Worm (Caenorhabditis elegans) whole organism, young adult: ENCODE data around the gene ttll-4.

ENCODE experiments used
- F22D6.2 ChIP-seq: sonication (generic microtip); optimal IDR thresholded peaks from 2 replicates; lab custom pipeline; 2016; ENCODE audit warnings: mild to moderate bottlenecking, missing genetic modification characterization, missing compliant biosample characterization
- ama-1 ChIP-seq, 3 experiments: fragments of 150-350 bp in 1 of 3; sonication (generic microtip) in 2 of 3; optimal IDR thresholded peaks; 2 replicates each; lab custom pipeline; 2014 to 2018; ENCODE audit warnings: missing biosample characterization in 2 of 3, missing genetic modification characterization in 2 of 3, missing genetic modification reagents in 2 of 3
- pha-4 ChIP-seq: fragments of 150-350 bp; sonication (generic microtip); optimal IDR thresholded peaks from 2 replicates; lab custom pipeline; 2014; ENCODE audit warnings: missing biosample characterization, missing genetic modification reagents, missing genetic modification characterization

DNA sequence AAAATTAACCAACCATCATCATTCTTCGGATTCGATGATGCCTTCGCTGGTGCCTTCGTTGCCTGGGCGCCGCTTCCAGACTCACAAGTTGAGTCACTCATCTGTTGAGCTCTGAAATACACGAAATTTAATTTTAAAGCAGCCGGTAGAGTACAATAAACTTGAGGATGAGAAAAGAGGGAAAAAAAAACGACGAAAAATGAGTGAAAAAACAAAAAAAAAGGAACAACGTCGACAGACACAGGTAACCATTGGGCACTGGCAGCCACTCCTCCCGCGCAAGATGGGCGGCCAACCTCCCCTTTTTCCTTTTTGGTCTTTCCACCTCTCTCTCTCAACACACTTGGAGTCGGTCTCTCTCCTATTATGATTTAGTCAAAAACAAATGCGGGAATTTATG is 22.7 kb downstream of the ttll-4 start, which contains the start of gene K08E5.1:
- no peak for TF ChIP-seq pha-4 (tag; lab: Kevin White, UChicago)
- no peak for TF ChIP-seq F22D6.2 (tag; lab: Kevin White, UChicago)
- no peak for TF ChIP-seq ama-1 (optimal IDR thresholded peaks at IDR 0.05; lab: Kevin White, UChicago)
- no peak for TF ChIP-seq ama-1 (GFP tag; optimal IDR thresholded peaks at IDR 0.05; lab: Kevin White, UChicago)
